Fruit fly (Drosophila melanogaster) whole organism, wandering third instar larva: ENCODE results near the gene Ythdc1.

Experiments
- Abd-B ChIP-seq: fragments of >200 bp; optimal IDR thresholded peaks from 2 replicates; lab custom pipeline; 2017; ENCODE audit warnings: missing biosample characterization, missing genetic modification characterization
- CG32264 ChIP-seq: fragments of 200-800 bp; sonication (Bioruptor generic); optimal IDR thresholded peaks from 2 replicates; lab custom pipeline; 2016; ENCODE audit warnings: missing biosample characterization, missing genetic modification characterization
- CG9705 ChIP-seq: fragments of 200-800 bp; sonication (Bioruptor generic); optimal IDR thresholded peaks from 2 replicates; lab custom pipeline; 2018; ENCODE audit warnings: missing biosample characterization, mild to moderate bottlenecking, missing genetic modification characterization
- CrebA ChIP-seq: fragments of 200-800 bp; sonication (Bioruptor generic); optimal IDR thresholded peaks from 2 replicates; lab custom pipeline; 2016; ENCODE audit warnings: missing biosample characterization, mild to moderate bottlenecking, missing genetic modification characterization, borderline replicate concordance
- Dfd ChIP-seq: fragments of >200 bp; optimal IDR thresholded peaks from 2 replicates; lab custom pipeline; 2017; ENCODE audit warnings: missing biosample characterization, missing genetic modification characterization
- Dif ChIP-seq: fragments of 200-275, 200-300 bp; sonication (Bioruptor generic); optimal IDR thresholded peaks from 2 replicates; lab custom pipeline; 2018; ENCODE audit warnings: missing biosample characterization, missing genetic modification characterization; ENCODE audit not compliant: partially characterized antibody
- GATAd ChIP-seq: sonication (Bioruptor generic); optimal IDR thresholded peaks from 2 replicates; lab custom pipeline; 2016; ENCODE audit warnings: missing biosample characterization, missing genetic modification characterization
- HLH106 ChIP-seq: fragments of 200-800 bp; optimal IDR thresholded peaks from 3 replicates; lab custom pipeline; 2019; ENCODE audit warnings: missing biosample characterization, mild to moderate bottlenecking, missing genetic modification characterization, moderate library complexity
- Hnf4 ChIP-seq: fragments of 200-800 bp; sonication (Bioruptor generic); optimal IDR thresholded peaks from 2 replicates; lab custom pipeline; 2016; ENCODE audit warnings: missing biosample characterization, mild to moderate bottlenecking, missing genetic modification characterization
- Hr78 ChIP-seq: fragments of >200 bp; optimal IDR thresholded peaks from 2 replicates; lab custom pipeline; 2017; ENCODE audit warnings: missing biosample characterization, missing genetic modification characterization
- Hr83 ChIP-seq: fragments of 200-300 bp; sonication (Bioruptor generic); optimal IDR thresholded peaks from 2 replicates; lab custom pipeline; 2016; ENCODE audit warnings: missing biosample characterization, mild to moderate bottlenecking, missing genetic modification characterization, moderate library complexity; ENCODE audit not compliant: poor library complexity, severe bottlenecking
- Jra ChIP-seq: sonication (Bioruptor generic); optimal IDR thresholded peaks from 2 replicates; lab custom pipeline; 2016; ENCODE audit warnings: missing biosample characterization, missing genetic modification characterization
- Mio ChIP-seq: sonication (Bioruptor generic); optimal IDR thresholded peaks from 2 replicates; lab custom pipeline; 2016; ENCODE audit warnings: missing biosample characterization, missing genetic modification characterization
- Myc ChIP-seq: fragments of >200 bp; optimal IDR thresholded peaks from 2 replicates; lab custom pipeline; 2017
- N ChIP-seq: fragments of >200 bp; optimal IDR thresholded peaks from 2 replicates; lab custom pipeline; 2018; ENCODE audit warnings: missing biosample characterization, missing external identifiers, missing genetic modification characterization
- OdsH ChIP-seq: fragments of 200-800 bp; sonication (Bioruptor generic); optimal IDR thresholded peaks from 2 replicates; lab custom pipeline; 2016; ENCODE audit warnings: missing biosample characterization, mild to moderate bottlenecking, missing genetic modification characterization
- Rel ChIP-seq, 2 experiments: fragments of 200-800 bp; sonication (Bioruptor generic) in 1 of 2; optimal IDR thresholded peaks; 2 replicates in 1 of 2; 3 replicates in 1 of 2; lab custom pipeline; 2016 to 2019; ENCODE audit warnings: mild to moderate bottlenecking in 2 of 2, missing biosample characterization in 2 of 2, missing genetic modification characterization in 2 of 2, moderate library complexity in 1 of 2
- Sp1 ChIP-seq: fragments of 200-800 bp; sonication (Bioruptor generic); optimal IDR thresholded peaks from 3 replicates; lab custom pipeline; 2019; ENCODE audit warnings: missing biosample characterization, mild to moderate bottlenecking, missing genetic modification characterization, moderate library complexity
- Vsx2 ChIP-seq: fragments of 200-300, 225-300 bp; sonication (Bioruptor generic); optimal IDR thresholded peaks from 2 replicates; lab custom pipeline; 2018; ENCODE audit warnings: missing biosample characterization, missing genetic modification characterization; ENCODE audit not compliant: partially characterized antibody
- br ChIP-seq: fragments of 200-800 bp; sonication (Bioruptor generic); optimal IDR thresholded peaks from 2 replicates; lab custom pipeline; 2016; ENCODE audit warnings: missing biosample characterization, missing genetic modification characterization
- brk ChIP-seq: fragments of 200-800 bp; sonication (Bioruptor generic); optimal IDR thresholded peaks from 2 replicates; lab custom pipeline; 2016; ENCODE audit warnings: missing biosample characterization, mild to moderate bottlenecking, missing genetic modification characterization
- dl ChIP-seq, 2 experiments: fragments of 175-275, 200-275 bp in 1 of 2; fragments of 200-275 bp in 1 of 2; sonication (Bioruptor generic); optimal IDR thresholded peaks; lab custom pipeline; 2018; ENCODE audit warnings: mild to moderate bottlenecking in 2 of 2, missing biosample characterization in 2 of 2, missing genetic modification characterization in 2 of 2, moderate library complexity in 2 of 2; ENCODE audit not compliant: partially characterized antibody in 2 of 2, insufficient read depth in 1 of 2
- dmrt93B ChIP-seq: fragments of 200-800 bp; sonication (Bioruptor generic); optimal IDR thresholded peaks from 2 replicates; lab custom pipeline; 2018; ENCODE audit warnings: missing biosample characterization, mild to moderate bottlenecking, missing genetic modification characterization
- ey ChIP-seq: fragments of 200-800 bp; sonication (Bioruptor generic); optimal IDR thresholded peaks from 2 replicates; lab custom pipeline; 2016; ENCODE audit warnings: missing biosample characterization, missing genetic modification characterization
- foxo ChIP-seq, 2 experiments: fragments of 200-800 bp; sonication (Bioruptor generic); optimal IDR thresholded peaks; 2 replicates in 1 of 2; 3 replicates in 1 of 2; lab custom pipeline; 2016 to 2017; ENCODE audit warnings: missing biosample characterization in 2 of 2, missing genetic modification characterization in 2 of 2
- fru ChIP-seq: fragments of 200-800 bp; sonication (Bioruptor generic); optimal IDR thresholded peaks from 3 replicates; lab custom pipeline; 2016; ENCODE audit warnings: missing biosample characterization, mild to moderate bottlenecking, missing genetic modification characterization
- h ChIP-seq: fragments of 200-800 bp; sonication (Bioruptor generic); optimal IDR thresholded peaks from 3 replicates; lab custom pipeline; 2016; ENCODE audit warnings: missing biosample characterization, mild to moderate bottlenecking, missing genetic modification characterization
- jim ChIP-seq: fragments of 175-275, 200-325 bp; sonication (Bioruptor generic); optimal IDR thresholded peaks from 2 replicates; lab custom pipeline; 2016; ENCODE audit warnings: missing biosample characterization, mild to moderate bottlenecking, missing genetic modification characterization
- lola ChIP-seq: fragments of >200 bp; optimal IDR thresholded peaks from 2 replicates; lab custom pipeline; 2017; ENCODE audit warnings: missing biosample characterization, missing genetic modification characterization
- pan ChIP-seq: fragments of >200 bp; optimal IDR thresholded peaks from 2 replicates; lab custom pipeline; 2017
- psq ChIP-seq: fragments of 200-800 bp; sonication (Bioruptor generic); optimal IDR thresholded peaks from 3 replicates; lab custom pipeline; 2017; ENCODE audit warnings: missing biosample characterization, mild to moderate bottlenecking, missing genetic modification characterization, moderate library complexity
- rgr ChIP-seq: fragments of 200-800 bp; sonication (Bioruptor generic); optimal IDR thresholded peaks from 3 replicates; lab custom pipeline; 2016; ENCODE audit warnings: missing biosample characterization, mild to moderate bottlenecking, missing genetic modification characterization
- sage ChIP-seq: fragments of 200-800 bp; sonication (Bioruptor generic); optimal IDR thresholded peaks from 2 replicates; lab custom pipeline; 2016; ENCODE audit warnings: missing biosample characterization, mild to moderate bottlenecking, missing genetic modification characterization
- sv ChIP-seq: fragments of 200-800 bp; sonication (Bioruptor generic); optimal IDR thresholded peaks from 3 replicates; lab custom pipeline; 2016; ENCODE audit warnings: missing biosample characterization, missing genetic modification characterization
- tai ChIP-seq: sonication (Bioruptor generic); optimal IDR thresholded peaks from 2 replicates; lab custom pipeline; 2016; ENCODE audit warnings: missing biosample characterization, missing genetic modification characterization
- usp ChIP-seq: fragments of >200 bp; optimal IDR thresholded peaks from 2 replicates; lab custom pipeline; 2017; ENCODE audit warnings: missing biosample characterization, missing genetic modification characterization
- woc ChIP-seq: sonication (Bioruptor generic); optimal IDR thresholded peaks from 2 replicates; lab custom pipeline; 2016; ENCODE audit warnings: missing biosample characterization, mild to moderate bottlenecking, missing genetic modification characterization

The Ythdc1 gene

dm6 chr3L:3397849-3398248, 23.9 kb upstream of the Ythdc1 start (continued):
- TF ChIP-seq jim (GFP tag; lab: Kevin White, UChicago) (no peak), h (GFP tag; lab: Kevin White, UChicago) (peak; percentile 93)
- TF ChIP-seq, all 38 proteins: peak for 22

dm6 chr3L:3397309-3397821, 23.4 kb upstream of the Ythdc1 start:
- TF ChIP-seq Hnf4 (no peak), jim (GFP tag; lab: Kevin White, UChicago) (no peak), Mio (no peak), ey (GFP tag; lab: Kevin White, UChicago) (no peak), Hr78 (GFP tag; lab: Kevin White, UChicago) (no peak), Hr83 (no peak), pan (lab: Kevin White, UChicago) (no peak), dmrt93B (GFP tag; lab: Kevin White, UChicago) (no peak), br (no peak), HLH106 (tag; lab: Kevin White, UChicago) (no peak), Abd-B (GFP tag; lab: Kevin White, UChicago) (no peak), GATAd (GFP tag; lab: Kevin White, UChicago) (no peak), fru (GFP tag; lab: Kevin White, UChicago) (no peak), psq (GFP tag; lab: Kevin White, UChicago) (no peak), usp (GFP tag; lab: Kevin White, UChicago) (no peak)
- TF ChIP-seq, all 38 proteins: peak for 0

DNA sequence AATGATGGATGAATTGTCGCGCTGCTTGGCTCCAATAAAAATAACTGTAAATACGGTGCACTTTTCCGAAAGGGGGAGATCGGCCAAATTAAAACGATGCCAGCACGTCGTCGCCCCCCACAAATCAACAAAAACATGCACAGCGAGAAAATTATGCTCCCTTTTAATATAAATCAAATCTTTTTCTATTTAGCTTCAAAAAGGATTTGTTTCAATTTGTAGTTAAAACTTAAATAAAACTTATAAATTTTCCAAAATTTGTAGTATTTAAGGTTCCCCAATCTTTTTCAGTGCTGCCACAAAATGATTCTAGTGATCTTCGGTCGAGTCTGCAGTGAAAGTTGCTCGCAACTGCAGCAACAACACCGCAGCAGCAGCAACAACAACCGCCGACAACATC, 22.1 kb upstream of the Ythdc1 start:
- no peak for TF ChIP-seq Jra (GFP tag; lab: Kevin White, UChicago)
- TF ChIP-seq h (GFP tag; lab: Kevin White, UChicago): peak; percentile 74
- peak; percentile 55 for TF ChIP-seq rgr
- peak; percentile 48 for TF ChIP-seq tai (GFP tag; lab: Kevin White, UChicago)
- no peak for TF ChIP-seq Dfd (GFP tag; lab: Kevin White, UChicago)
- peak; percentile 25 for TF ChIP-seq CG9705 (GFP tag; lab: Kevin White, UChicago)
- TF ChIP-seq sv (GFP tag; lab: Kevin White, UChicago): peak; percentile 68
- no peak for TF ChIP-seq CrebA (GFP tag; lab: Kevin White, UChicago)
- TF ChIP-seq psq (GFP tag; lab: Kevin White, UChicago): no peak
- TF ChIP-seq Hnf4: peak; percentile 55
- peak; percentile 54 for TF ChIP-seq dmrt93B (GFP tag; lab: Kevin White, UChicago)
- TF ChIP-seq brk (GFP tag; lab: Kevin White, UChicago): peak; percentile 15
- peak; percentile 72 for TF ChIP-seq fru (GFP tag; lab: Kevin White, UChicago)
- TF ChIP-seq ey (GFP tag; lab: Kevin White, UChicago): peak; percentile 51
- TF ChIP-seq woc (GFP tag; lab: Kevin White, UChicago): peak; percentile 36
- peak; percentile 73 for TF ChIP-seq Sp1
- peak in 1 of 2 experiments; percentile 68 for TF ChIP-seq foxo (GFP tag; optimal IDR thresholded peaks at IDR 0.05; lab: Kevin White, UChicago)
- TF ChIP-seq Hr83: no peak
- peak; percentile 72 for TF ChIP-seq HLH106 (tag; lab: Kevin White, UChicago)
- peak; percentile 60 for TF ChIP-seq OdsH (GFP tag; lab: Kevin White, UChicago)
- TF ChIP-seq N (GFP tag; lab: Kevin White, UChicago): no peak
- no peak for TF ChIP-seq usp (GFP tag; lab: Kevin White, UChicago)
- no peak for TF ChIP-seq Rel (GFP tag; optimal IDR thresholded peaks at IDR 0.05; lab: Kevin White, UChicago)
- no peak for TF ChIP-seq Rel (tag; optimal IDR thresholded peaks at IDR 0.05; lab: Kevin White, UChicago)
- TF ChIP-seq sage (GFP tag; lab: Kevin White, UChicago): peak; percentile 10
- peak; percentile 48 for TF ChIP-seq br
- no peak for TF ChIP-seq lola (GFP tag; lab: Kevin White, UChicago)
- TF ChIP-seq jim (GFP tag; lab: Kevin White, UChicago): no peak
- no peak for TF ChIP-seq Abd-B (GFP tag; lab: Kevin White, UChicago)

DNA sequence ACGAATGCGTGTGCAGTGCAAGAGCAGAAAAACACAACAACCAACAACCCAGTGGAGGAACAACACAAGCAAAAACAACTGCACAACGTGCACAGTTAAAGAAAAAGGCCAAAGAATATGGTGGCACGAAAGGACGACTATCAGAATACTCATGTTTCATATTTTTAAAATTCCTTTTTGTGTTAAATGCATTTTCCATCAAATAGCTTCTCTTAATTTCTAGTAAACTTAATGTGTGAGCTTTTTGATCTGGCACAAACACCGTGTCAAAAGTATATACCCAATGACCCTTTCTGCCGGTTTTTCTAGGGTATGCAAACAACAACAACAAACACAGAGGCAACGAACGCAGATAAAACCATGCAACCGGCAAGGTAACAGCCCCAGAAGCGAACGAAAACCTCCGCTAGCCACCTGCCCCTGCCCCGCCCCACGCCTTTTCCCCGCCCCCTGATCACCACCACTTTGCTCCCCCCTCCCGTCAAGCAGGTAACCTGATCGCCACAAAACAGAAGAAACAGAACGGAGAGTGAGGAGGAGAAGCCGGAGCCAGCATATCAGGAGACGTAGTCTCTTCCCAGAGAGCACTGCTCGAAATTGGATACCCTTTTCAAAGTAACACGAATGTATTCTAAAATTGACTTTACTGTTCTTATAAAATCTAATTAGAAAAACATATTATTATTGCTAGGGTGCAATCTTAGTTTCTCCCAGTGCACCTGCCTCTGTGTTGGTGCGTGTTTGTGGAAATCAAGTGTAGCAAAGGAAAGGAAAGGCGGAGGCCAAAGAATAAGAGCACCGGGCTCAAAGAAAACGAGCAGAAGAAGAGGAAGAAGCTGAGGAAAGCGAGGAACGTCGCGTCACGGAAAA, 21.1 kb upstream of the Ythdc1 start:
- TF ChIP-seq GATAd (GFP tag; lab: Kevin White, UChicago) (no peak), Vsx2 (GFP tag; lab: Kevin White, UChicago) (no peak), pan (lab: Kevin White, UChicago) (peak; percentile 69), dmrt93B (GFP tag; lab: Kevin White, UChicago) (peak; percentile 86), Hnf4 (peak; percentile 92), fru (GFP tag; lab: Kevin White, UChicago) (peak; percentile 89), Dfd (GFP tag; lab: Kevin White, UChicago) (peak; percentile 79), CG9705 (GFP tag; lab: Kevin White, UChicago) (peak; percentile 75), Hr83 (peak; percentile 84), CrebA (GFP tag; lab: Kevin White, UChicago) (peak; percentile 80), Myc (no peak), usp (GFP tag; lab: Kevin White, UChicago) (no peak), Dif (GFP tag; lab: Kevin White, UChicago) (peak; percentile 16), tai (GFP tag; lab: Kevin White, UChicago) (peak; percentile 92), CG32264 (GFP tag; lab: Kevin White, UChicago) (peak; percentile 80), lola (GFP tag; lab: Kevin White, UChicago) (no peak), sv (GFP tag; lab: Kevin White, UChicago) (peak; percentile 90), Rel (GFP tag; optimal IDR thresholded peaks at IDR 0.05; lab: Kevin White, UChicago) (peak; percentile 78), Rel (tag; optimal IDR thresholded peaks at IDR 0.05; lab: Kevin White, UChicago) (peak; percentile 47), OdsH (GFP tag; lab: Kevin White, UChicago) (peak; percentile 96), Hr78 (GFP tag; lab: Kevin White, UChicago) (no peak), foxo (GFP tag; optimal IDR thresholded peaks at IDR 0.05; lab: Kevin White, UChicago) (peak in 1 of 2 experiments; percentile 92), dl (GFP tag; optimal IDR thresholded peaks at IDR 0.05; lab: Kevin White, UChicago; ENCODE audit: insufficient read depth in 1 of 2, partially characterized antibody in 2 of 2) (no peak)
